Fruit fly (Drosophila melanogaster) whole organism, prepupa: ENCODE measurements around the gene betaTub85D.

Experiments used
- CG10631 ChIP-seq: fragments of 200-800 bp; sonication (Bioruptor generic); optimal IDR thresholded peaks from 2 replicates; lab custom pipeline; 2016; ENCODE audit warnings: missing biosample characterization, missing genetic modification characterization
- CG10669 ChIP-seq: fragments of 200-800 bp; sonication (Bioruptor generic); optimal IDR thresholded peaks from 3 replicates; lab custom pipeline; 2018; ENCODE audit warnings: missing biosample characterization, mild to moderate bottlenecking, missing genetic modification characterization, moderate library complexity
- CG11294 ChIP-seq: fragments of 200-800 bp; sonication (Bioruptor generic); IDR thresholded peaks from 2 replicates; pipeline ENCODE4 v1.3.6; 2022; ENCODE audit warnings: missing biosample characterization, missing genetic modification characterization
- CG11762 ChIP-seq: fragments of 200-800 bp; sonication (Bioruptor generic); optimal IDR thresholded peaks from 3 replicates; lab custom pipeline; 2016; ENCODE audit warnings: missing biosample characterization, missing genetic modification characterization; ENCODE audit not compliant: insufficient read depth
- CG11902 ChIP-seq: fragments of 200-800 bp; sonication (Bioruptor generic); optimal IDR thresholded peaks from 3 replicates; lab custom pipeline; 2016; ENCODE audit warnings: missing biosample characterization, missing genetic modification characterization
- CG15336 ChIP-seq: fragments of 200-800 bp; sonication (Bioruptor generic); IDR thresholded peaks from 2 replicates; pipeline ENCODE4 v1.3.6; 2022; ENCODE audit warnings: missing biosample characterization, missing genetic modification characterization
- CG1621 ChIP-seq: fragments of 200-800 bp; sonication (Bioruptor generic); optimal IDR thresholded peaks from 3 replicates; lab custom pipeline; 2018; ENCODE audit warnings: missing biosample characterization, mild to moderate bottlenecking, missing genetic modification characterization
- CG16779 ChIP-seq: fragments of 200-800 bp; sonication (Bioruptor generic); optimal IDR thresholded peaks from 3 replicates; lab custom pipeline; 2017; ENCODE audit warnings: missing biosample characterization, mild to moderate bottlenecking, missing genetic modification characterization
- CG3032 ChIP-seq: fragments of 200-800 bp; optimal IDR thresholded peaks from 2 replicates; lab custom pipeline; 2019; ENCODE audit warnings: missing biosample characterization, mild to moderate bottlenecking, missing genetic modification characterization, moderate library complexity
- CG34406 ChIP-seq: fragments of 200-800 bp; sonication (Bioruptor generic); optimal IDR thresholded peaks from 3 replicates; lab custom pipeline; 2016; ENCODE audit warnings: missing biosample characterization, missing genetic modification characterization
- CG3919 ChIP-seq: fragments of 200-800 bp; sonication (Bioruptor generic); optimal IDR thresholded peaks from 3 replicates; lab custom pipeline; 2016; ENCODE audit warnings: missing biosample characterization, missing genetic modification characterization
- CG4318 ChIP-seq: fragments of 200-800 bp; sonication (Bioruptor generic); optimal IDR thresholded peaks from 3 replicates; lab custom pipeline; 2017; ENCODE audit warnings: missing biosample characterization, mild to moderate bottlenecking, missing genetic modification characterization
- CG6276 ChIP-seq: fragments of 200-800 bp; sonication (Bioruptor generic); optimal IDR thresholded peaks from 2 replicates; lab custom pipeline; 2017; ENCODE audit warnings: missing biosample characterization, mild to moderate bottlenecking, missing genetic modification characterization
- CG6792 ChIP-seq: fragments of 200-800 bp; sonication (Bioruptor generic); optimal IDR thresholded peaks from 3 replicates; lab custom pipeline; 2016; ENCODE audit warnings: missing biosample characterization, missing genetic modification characterization
- CG6808 ChIP-seq: fragments of 200-800 bp; sonication (Bioruptor generic); optimal IDR thresholded peaks from 3 replicates; lab custom pipeline; 2017; ENCODE audit warnings: missing biosample characterization, missing genetic modification characterization, mild to moderate bottlenecking, moderate library complexity, missing genetic modification reagents
- CG6854 ChIP-seq: fragments of 200-800 bp; sonication (Bioruptor generic); optimal IDR thresholded peaks from 2 replicates; lab custom pipeline; 2017; ENCODE audit warnings: missing biosample characterization, mild to moderate bottlenecking, missing genetic modification characterization
- CG7368 ChIP-seq: fragments of 200-800 bp; sonication (Bioruptor generic); optimal IDR thresholded peaks from 3 replicates; lab custom pipeline; 2016; ENCODE audit warnings: missing biosample characterization, missing genetic modification characterization
- CG8119 ChIP-seq: fragments of 200-800 bp; sonication (Bioruptor generic); IDR thresholded peaks from 3 replicates; pipeline ENCODE4 v1.3.6; 2022; ENCODE audit warnings: missing biosample characterization, missing genetic modification characterization
- CG8319 ChIP-seq: fragments of 200-800 bp; sonication (Bioruptor generic); optimal IDR thresholded peaks from 3 replicates; lab custom pipeline; 2016; ENCODE audit warnings: missing biosample characterization, missing genetic modification characterization
- CG8632 ChIP-seq: fragments of 200-800 bp; sonication (Bioruptor generic); optimal IDR thresholded peaks from 3 replicates; lab custom pipeline; 2016; ENCODE audit warnings: missing biosample characterization, missing genetic modification characterization
- CG9139 ChIP-seq: fragments of 200-800 bp; sonication (Bioruptor generic); optimal IDR thresholded peaks from 3 replicates; lab custom pipeline; 2017; ENCODE audit warnings: missing biosample characterization, mild to moderate bottlenecking, missing genetic modification characterization
- Eip75B ChIP-seq: fragments of 200-800 bp; sonication (Bioruptor generic); optimal IDR thresholded peaks from 3 replicates; lab custom pipeline; 2016; ENCODE audit warnings: missing biosample characterization, missing genetic modification characterization
- Eip78C ChIP-seq: fragments of 200-800 bp; sonication (Bioruptor generic); peaks from one replicate; lab custom pipeline; 2016; ENCODE audit warnings: missing biosample characterization, missing genetic modification characterization
- Ets96B ChIP-seq: fragments of 200-800 bp; optimal IDR thresholded peaks from 2 replicates; lab custom pipeline; 2019; ENCODE audit warnings: missing biosample characterization, mild to moderate bottlenecking, missing genetic modification characterization, moderate library complexity
- Gug ChIP-seq: fragments of 200-800 bp; sonication (Bioruptor generic); IDR thresholded peaks from 2 replicates; pipeline ENCODE4 v1.3.6; 2022; ENCODE audit warnings: missing biosample characterization, missing genetic modification characterization
- Hr39 ChIP-seq: fragments of 200-800 bp; sonication (Bioruptor generic); optimal IDR thresholded peaks from 2 replicates; lab custom pipeline; 2016; ENCODE audit warnings: missing biosample characterization, missing genetic modification characterization
- Hr4 ChIP-seq: fragments of 200-800 bp; sonication (Bioruptor generic); optimal IDR thresholded peaks from 3 replicates; lab custom pipeline; 2016; ENCODE audit warnings: missing biosample characterization, missing genetic modification characterization
- Lpt ChIP-seq: fragments of 200-800 bp; sonication (Bioruptor generic); optimal IDR thresholded peaks from 3 replicates; lab custom pipeline; 2016; ENCODE audit warnings: missing biosample characterization, missing genetic modification characterization
- Met ChIP-seq: fragments of 200-800 bp; sonication (Bioruptor generic); optimal IDR thresholded peaks from 3 replicates; lab custom pipeline; 2016; ENCODE audit warnings: missing biosample characterization, missing genetic modification characterization
- Smox ChIP-seq: fragments of 200-800 bp; sonication (Bioruptor generic); optimal IDR thresholded peaks from 3 replicates; lab custom pipeline; 2016; ENCODE audit warnings: missing biosample characterization, missing genetic modification characterization
- Sox102F ChIP-seq: fragments of 200-800 bp; sonication (Bioruptor generic); optimal IDR thresholded peaks from 2 replicates; lab custom pipeline; 2016; ENCODE audit warnings: missing biosample characterization, mild to moderate bottlenecking, missing genetic modification characterization
- Sox15 ChIP-seq: fragments of 200-800 bp; sonication (Bioruptor generic); optimal IDR thresholded peaks from 3 replicates; lab custom pipeline; 2016; ENCODE audit warnings: missing biosample characterization, missing genetic modification characterization
- achi ChIP-seq: fragments of 200-800 bp; sonication (Bioruptor generic); optimal IDR thresholded peaks from 3 replicates; lab custom pipeline; 2016; ENCODE audit warnings: missing biosample characterization, missing genetic modification characterization
- acj6 ChIP-seq: fragments of 200-800 bp; sonication (Bioruptor generic); optimal IDR thresholded peaks from 3 replicates; lab custom pipeline; 2016; ENCODE audit warnings: missing biosample characterization, missing genetic modification characterization
- cyc ChIP-seq: fragments of 200-800 bp; sonication (Bioruptor generic); optimal IDR thresholded peaks from 3 replicates; lab custom pipeline; 2016; ENCODE audit warnings: missing biosample characterization, missing genetic modification characterization
- dac ChIP-seq: fragments of 200-800 bp; sonication (Bioruptor generic); optimal IDR thresholded peaks from 2 replicates; lab custom pipeline; 2017; ENCODE audit warnings: missing biosample characterization, mild to moderate bottlenecking, missing genetic modification characterization
- dsx ChIP-seq: fragments of 200-800 bp; optimal IDR thresholded peaks from 3 replicates; lab custom pipeline; 2019; ENCODE audit warnings: missing biosample characterization, mild to moderate bottlenecking, missing genetic modification characterization, moderate library complexity; ENCODE audit not compliant: poor library complexity, severe bottlenecking
- eg ChIP-seq: fragments of 200-800 bp; sonication (Bioruptor generic); IDR thresholded peaks from 3 replicates; pipeline ENCODE4 v1.3.6; 2022; ENCODE audit warnings: missing biosample characterization, missing genetic modification characterization
- esn ChIP-seq: fragments of 200-800 bp; sonication (Bioruptor generic); optimal IDR thresholded peaks from 2 replicates; lab custom pipeline; 2016; ENCODE audit warnings: missing biosample characterization, mild to moderate bottlenecking, missing genetic modification characterization, moderate library complexity
- fd85E ChIP-seq: fragments of 200-800 bp; sonication (Bioruptor generic); optimal IDR thresholded peaks from 3 replicates; lab custom pipeline; 2016; ENCODE audit warnings: missing biosample characterization, missing genetic modification characterization
- fkh ChIP-seq: fragments of 200-800 bp; sonication (Bioruptor generic); optimal IDR thresholded peaks from 3 replicates; lab custom pipeline; 2017; ENCODE audit warnings: missing biosample characterization, mild to moderate bottlenecking, missing genetic modification characterization, moderate library complexity
- lz ChIP-seq: fragments of 200-800 bp; sonication (Bioruptor generic); optimal IDR thresholded peaks from 3 replicates; lab custom pipeline; 2016; ENCODE audit warnings: missing biosample characterization, missing genetic modification characterization
- net ChIP-seq: fragments of 200-800 bp; sonication (Bioruptor generic); optimal IDR thresholded peaks from 3 replicates; lab custom pipeline; 2016; ENCODE audit warnings: missing biosample characterization, missing genetic modification characterization
- pdm3 ChIP-seq: fragments of 200-800 bp; sonication (Bioruptor generic); optimal IDR thresholded peaks from 3 replicates; lab custom pipeline; 2016; ENCODE audit warnings: missing biosample characterization, missing genetic modification characterization
- spab ChIP-seq: fragments of 200-800 bp; sonication (Bioruptor generic); optimal IDR thresholded peaks from 2 replicates; lab custom pipeline; 2017; ENCODE audit warnings: missing biosample characterization, mild to moderate bottlenecking, missing genetic modification characterization, missing genetic modification reagents
- svp ChIP-seq: fragments of 200-800 bp; sonication (Bioruptor generic); peaks from one replicate; lab custom pipeline; 2016; ENCODE audit warnings: missing biosample characterization, missing genetic modification characterization
- topi ChIP-seq: fragments of 200-800 bp; sonication (Bioruptor generic); optimal IDR thresholded peaks from 3 replicates; lab custom pipeline; 2016; ENCODE audit warnings: missing biosample characterization, missing genetic modification characterization
- vri ChIP-seq: fragments of 200-800 bp; sonication (Bioruptor generic); optimal IDR thresholded peaks from 3 replicates; lab custom pipeline; 2016; ENCODE audit warnings: missing biosample characterization, mild to moderate bottlenecking, missing genetic modification characterization

betaTub85D gene

dm6 chr3R:9394385-9395042 is 15.6 kb downstream of the betaTub85D start, which contains the start of gene FER (continued):
- TF ChIP-seq CG34406 (no peak), fkh (GFP tag; lab: Kevin White, UChicago) (peak; percentile 33), CG6808 (GFP tag; lab: Kevin White, UChicago) (no peak), Hr39 (no peak), esn (GFP tag; lab: Kevin White, UChicago) (peak; percentile 17), Ets96B (tag; lab: Kevin White, UChicago) (no peak), CG11294 (GFP tag; lab: Robert Waterston, UW) (no peak), CG6792 (GFP tag; lab: Kevin White, UChicago) (no peak)
- TF ChIP-seq, all 60 proteins: peak for 26

- peak; percentile 94 for TF ChIP-seq CG6792 (GFP tag; lab: Kevin White, UChicago)
- peak; percentile 94 for TF ChIP-seq Eip75B (GFP tag; lab: Kevin White, UChicago)
- TF ChIP-seq dsx (GFP tag; lab: Kevin White, UChicago): peak; percentile 96
- peak; percentile 95 for TF ChIP-seq eg
- TF ChIP-seq pdm3 (GFP tag; lab: Kevin White, UChicago): peak; percentile 92
- TF ChIP-seq CG10669: peak; percentile 96
- peak; percentile 98 for TF ChIP-seq CG3919 (GFP tag; lab: Kevin White, UChicago)
- TF ChIP-seq Smox (GFP tag; lab: Kevin White, UChicago): peak; percentile 91
- TF ChIP-seq acj6 (GFP tag; lab: Kevin White, UChicago): peak; percentile 95
- peak; percentile 92 for TF ChIP-seq Sox102F (GFP tag; lab: Kevin White, UChicago)
- peak; percentile 96 for TF ChIP-seq CG15336 (GFP tag; lab: Robert Waterston, UW)
- TF ChIP-seq Met (GFP tag; lab: Kevin White, UChicago): peak; percentile 94
- TF ChIP-seq fd85E (GFP tag; lab: Kevin White, UChicago): peak; percentile 81
- peak; percentile 93 for TF ChIP-seq CG7368 (GFP tag; lab: Kevin White, UChicago)
- TF ChIP-seq CG16779 (tag; lab: Kevin White, UChicago): peak; percentile 92
- peak; percentile 92 for TF ChIP-seq topi (GFP tag; lab: Kevin White, UChicago)
- peak; percentile 93 for TF ChIP-seq CG8319
- peak; percentile 84 for TF ChIP-seq dac (GFP tag; lab: Kevin White, UChicago)
- peak; percentile 78 for TF ChIP-seq CG11902 (GFP tag; lab: Kevin White, UChicago)
- TF ChIP-seq Gug (GFP tag; lab: Robert Waterston, UW): peak; percentile 95
- TF ChIP-seq svp (GFP tag; lab: Kevin White, UChicago): peak; percentile 94
- peak; percentile 91 for TF ChIP-seq CG8632 (GFP tag; lab: Kevin White, UChicago)
- peak; percentile 95 for TF ChIP-seq CG8119 (GFP tag; lab: Robert Waterston, UW)
- TF ChIP-seq achi (GFP tag; lab: Kevin White, UChicago): peak; percentile 95
- peak; percentile 91 for TF ChIP-seq lz (GFP tag; lab: Kevin White, UChicago)
- peak; percentile 93 for TF ChIP-seq net (GFP tag; lab: Kevin White, UChicago)
- TF ChIP-seq CG4318 (GFP tag; lab: Kevin White, UChicago): peak; percentile 86
- peak; percentile 97 for TF ChIP-seq CG6808 (GFP tag; lab: Kevin White, UChicago)
- TF ChIP-seq Sox15 (GFP tag; lab: Kevin White, UChicago): peak; percentile 70
- peak; percentile 91 for TF ChIP-seq cyc (GFP tag; lab: Kevin White, UChicago)
- peak; percentile 94 for TF ChIP-seq CG9139 (GFP tag; lab: Kevin White, UChicago)
- TF ChIP-seq Eip78C: peak; percentile 98
- TF ChIP-seq CG10631 (GFP tag; lab: Kevin White, UChicago): peak; percentile 97
- peak; percentile 83 for TF ChIP-seq CG11294 (GFP tag; lab: Robert Waterston, UW)
- TF ChIP-seq CG1621 (tag; lab: Kevin White, UChicago): peak; percentile 96
- TF ChIP-seq esn (GFP tag; lab: Kevin White, UChicago): peak; percentile 94
- peak; percentile 98 for TF ChIP-seq CG3032 (tag; lab: Kevin White, UChicago)
- TF ChIP-seq CG6276 (GFP tag; lab: Kevin White, UChicago): peak; percentile 96
- peak; percentile 96 for TF ChIP-seq Lpt (GFP tag; lab: Kevin White, UChicago)
- TF ChIP-seq spab: peak; percentile 96
- TF ChIP-seq CG11762 (GFP tag; lab: Kevin White, UChicago): peak; percentile 95
- peak; percentile 89 for TF ChIP-seq vri (GFP tag; lab: Kevin White, UChicago)
- peak; percentile 90 for TF ChIP-seq CG6854 (GFP tag; lab: Kevin White, UChicago)
- peak; percentile 86 for TF ChIP-seq Hr4 (GFP tag; lab: Kevin White, UChicago)
Measured at dm6 chr3R:9393542-9394025, 16.5 kb downstream of the betaTub85D start.
